Fruit fly (Drosophila melanogaster) whole organism, embryonic: ENCODE measurements around the gene nenya.
A peak's percentile ranks its signal among the peaks of the same experiment; 100 is the strongest.

Experiments
- Atf-2 ChIP-seq: fragments of 200-800 bp; sonication (Bioruptor generic); optimal IDR thresholded peaks from 2 replicates; lab custom pipeline; 2016; ENCODE audit warnings: missing biosample characterization, missing genetic modification characterization
- BtbVII ChIP-seq: fragments of 200-800 bp; sonication (Bioruptor generic); optimal IDR thresholded peaks from 3 replicates; lab custom pipeline; 2017; ENCODE audit warnings: missing biosample characterization, mild to moderate bottlenecking, missing genetic modification characterization
- CG10321 ChIP-seq: fragments of 200-800 bp; sonication (Bioruptor generic); IDR thresholded peaks from 2 replicates; pipeline ENCODE4 v1.3.6; 2022; ENCODE audit warnings: missing biosample characterization, missing genetic modification characterization
- CG11093 ChIP-seq: fragments of 200-800 bp; sonication (Bioruptor generic); IDR thresholded peaks from 3 replicates; pipeline ENCODE4 v1.3.6; 2022; ENCODE audit warnings: missing biosample characterization, missing genetic modification characterization
- CG11247 ChIP-seq: fragments of 200-800 bp; sonication (Bioruptor generic); IDR thresholded peaks from 2 replicates; pipeline ENCODE4 v1.3.6; 2022; ENCODE audit warnings: missing biosample characterization, missing genetic modification characterization
- CG11504 ChIP-seq: fragments of 200-800 bp; sonication (Bioruptor generic); optimal IDR thresholded peaks from 3 replicates; lab custom pipeline; 2019; ENCODE audit warnings: missing biosample characterization, mild to moderate bottlenecking, missing genetic modification characterization, moderate library complexity
- CG11560 ChIP-seq: fragments of 200-800 bp; sonication (Bioruptor generic); IDR thresholded peaks from 3 replicates; pipeline ENCODE4 v1.3.6; 2022; ENCODE audit warnings: missing biosample characterization, missing genetic modification characterization
- CG12071 ChIP-seq: fragments of 200-800 bp; sonication (Bioruptor generic); optimal IDR thresholded peaks from 3 replicates; lab custom pipeline; 2018; ENCODE audit warnings: missing biosample characterization, mild to moderate bottlenecking, missing genetic modification characterization
- CG12299 ChIP-seq: fragments of 200-800 bp; sonication (Bioruptor generic); optimal IDR thresholded peaks from 2 replicates; lab custom pipeline; 2018; ENCODE audit warnings: missing biosample characterization, mild to moderate bottlenecking, missing genetic modification characterization
- CG12769 ChIP-seq: fragments of 200-800 bp; sonication (Bioruptor generic); optimal IDR thresholded peaks from 2 replicates; lab custom pipeline; 2019; ENCODE audit warnings: missing biosample characterization, mild to moderate bottlenecking, missing genetic modification characterization, moderate library complexity
- CG14710 ChIP-seq: fragments of 200-800 bp; sonication (Bioruptor generic); optimal IDR thresholded peaks from 3 replicates; lab custom pipeline; 2019; ENCODE audit warnings: missing biosample characterization, mild to moderate bottlenecking, missing genetic modification characterization, moderate library complexity
- CG1602 ChIP-seq: fragments of 200-800 bp; sonication (Bioruptor generic); optimal IDR thresholded peaks from 3 replicates; lab custom pipeline; 2016; ENCODE audit warnings: missing biosample characterization, missing genetic modification characterization
- CG30431 ChIP-seq: fragments of 200-800 bp; sonication (Bioruptor generic); optimal IDR thresholded peaks from 2 replicates; lab custom pipeline; 2017; ENCODE audit warnings: missing biosample characterization, missing genetic modification characterization
- CG33557 ChIP-seq: fragments of 200-800 bp; sonication (Bioruptor generic); optimal IDR thresholded peaks from 2 replicates; lab custom pipeline; 2019; ENCODE audit warnings: missing biosample characterization, mild to moderate bottlenecking, missing genetic modification characterization, moderate library complexity
- CG34376 ChIP-seq: fragments of 200-800 bp; sonication (Bioruptor generic); optimal IDR thresholded peaks from 2 replicates; lab custom pipeline; 2018; ENCODE audit warnings: missing biosample characterization, mild to moderate bottlenecking, missing genetic modification characterization
- CG4854 ChIP-seq: fragments of 200-800 bp; sonication (Bioruptor generic); optimal IDR thresholded peaks from 2 replicates; lab custom pipeline; 2016; ENCODE audit warnings: missing biosample characterization, missing genetic modification characterization, inconsistent platforms
- CG6175 ChIP-seq: fragments of 200-800 bp; sonication (Bioruptor generic); IDR thresholded peaks from 3 replicates; pipeline ENCODE4 v1.3.6; 2022; ENCODE audit warnings: missing biosample characterization, missing genetic modification characterization
- CG6254 ChIP-seq: fragments of 200-800 bp; sonication (Bioruptor generic); optimal IDR thresholded peaks from 3 replicates; lab custom pipeline; 2017; ENCODE audit warnings: mild to moderate bottlenecking, missing biosample characterization, missing genetic modification reagents, missing genetic modification characterization
- CG6813 ChIP-seq: fragments of 200-800 bp; sonication (Bioruptor generic); optimal IDR thresholded peaks from 2 replicates; lab custom pipeline; 2017; ENCODE audit warnings: missing biosample characterization, missing genetic modification characterization, mild to moderate bottlenecking, moderate library complexity, missing genetic modification reagents
- CG7357 ChIP-seq: fragments of 200-800 bp; sonication (Bioruptor generic); IDR thresholded peaks from 3 replicates; pipeline ENCODE4 v1.3.6; 2022; ENCODE audit warnings: missing biosample characterization, missing genetic modification characterization
- CG8281 ChIP-seq: fragments of 200-800 bp; sonication (Bioruptor generic); optimal IDR thresholded peaks from 2 replicates; lab custom pipeline; 2018; ENCODE audit warnings: missing biosample characterization, mild to moderate bottlenecking, missing genetic modification characterization, moderate library complexity
- D ChIP-seq, 2 experiments: fragments of 200-800 bp in 1 of 2; fragments of >200 bp in 1 of 2; sonication (Bioruptor generic) in 1 of 2; optimal IDR thresholded peaks; 2 replicates in 1 of 2; 3 replicates in 1 of 2; lab custom pipeline; 2017; ENCODE audit warnings: mild to moderate bottlenecking in 1 of 2, missing biosample characterization in 1 of 2, missing genetic modification characterization in 1 of 2, missing genetic modification reagents in 1 of 2
- D19A ChIP-seq: fragments of 200-800 bp; optimal IDR thresholded peaks from 3 replicates; lab custom pipeline; 2019; ENCODE audit warnings: missing biosample characterization, mild to moderate bottlenecking, missing genetic modification characterization, moderate library complexity
- Dek ChIP-seq: fragments of 200-800 bp; sonication (Bioruptor generic); optimal IDR thresholded peaks from 3 replicates; lab custom pipeline; 2019; ENCODE audit warnings: missing biosample characterization, mild to moderate bottlenecking, missing genetic modification characterization, moderate library complexity
- Dip2 ChIP-seq: fragments of 200-800 bp; sonication (Bioruptor generic); IDR thresholded peaks from 2 replicates; pipeline ENCODE4 v1.3.6; 2022; ENCODE audit warnings: missing biosample characterization, missing genetic modification characterization
- Drgx ChIP-seq: fragments of 200-800 bp; sonication (Bioruptor generic); IDR thresholded peaks from 2 replicates; pipeline ENCODE4 v1.3.6; 2022; ENCODE audit warnings: missing biosample characterization, missing genetic modification characterization
- Lpt ChIP-seq: fragments of >200 bp; optimal IDR thresholded peaks from 2 replicates; lab custom pipeline; 2018; ENCODE audit warnings: missing biosample characterization, missing genetic modification characterization
- MBD-R2 ChIP-seq: fragments of 200-800 bp; sonication (Bioruptor generic); IDR thresholded peaks from 2 replicates; pipeline ENCODE4 v1.3.6; 2022; ENCODE audit warnings: missing biosample characterization, missing genetic modification characterization
- Myb ChIP-seq: fragments of 200-800 bp; sonication (Bioruptor generic); optimal IDR thresholded peaks from 2 replicates; lab custom pipeline; 2016; ENCODE audit warnings: missing biosample characterization, missing genetic modification characterization
- NK7.1 ChIP-seq: fragments of 200-800 bp; sonication (Bioruptor generic); optimal IDR thresholded peaks from 3 replicates; lab custom pipeline; 2016; ENCODE audit warnings: missing biosample characterization, missing genetic modification characterization
- Oaz ChIP-seq: fragments of 200-800 bp; sonication (Bioruptor generic); IDR thresholded peaks from 2 replicates; pipeline ENCODE4 v1.3.6; 2022; ENCODE audit warnings: missing biosample characterization, missing genetic modification characterization
- Usf ChIP-seq: fragments of 200-800 bp; sonication (Bioruptor generic); optimal IDR thresholded peaks from 2 replicates; lab custom pipeline; 2017; ENCODE audit warnings: missing genotype, missing biosample characterization, missing genetic modification characterization
- Vsx1 ChIP-seq: fragments of 200-800 bp; sonication (Bioruptor generic); optimal IDR thresholded peaks from 2 replicates; lab custom pipeline; 2017; ENCODE audit warnings: missing biosample characterization, mild to moderate bottlenecking, missing genetic modification characterization, missing genetic modification reagents
- al ChIP-seq: fragments of 200-800 bp; sonication (Bioruptor generic); IDR thresholded peaks from 2 replicates; pipeline ENCODE4 v1.3.6; 2022; ENCODE audit warnings: missing biosample characterization, missing genetic modification characterization
- ase ChIP-seq: fragments of 200-800 bp; sonication (Bioruptor generic); IDR thresholded peaks from 3 replicates; pipeline ENCODE4 v1.3.6; 2022; ENCODE audit warnings: missing biosample characterization, missing genetic modification characterization
- bab2 ChIP-seq: fragments of 200-800 bp; sonication (Bioruptor generic); optimal IDR thresholded peaks from 2 replicates; lab custom pipeline; 2016; ENCODE audit warnings: missing biosample characterization, missing genetic modification characterization
- corto ChIP-seq: fragments of 200-800 bp; sonication (Bioruptor generic); optimal IDR thresholded peaks from 2 replicates; lab custom pipeline; 2016; ENCODE audit warnings: missing biosample characterization, mild to moderate bottlenecking, missing genetic modification characterization, moderate library complexity
- dimm ChIP-seq: fragments of 200-800 bp; sonication (Bioruptor generic); IDR thresholded peaks from 2 replicates; pipeline ENCODE4 v1.3.6; 2022; ENCODE audit warnings: missing biosample characterization, missing genetic modification characterization
- emc ChIP-seq: fragments of 200-800 bp; sonication (Bioruptor generic); optimal IDR thresholded peaks from 2 replicates; lab custom pipeline; 2016; ENCODE audit warnings: missing biosample characterization, missing genetic modification characterization
- eyg ChIP-seq: fragments of 200-800 bp; sonication (Bioruptor generic); optimal IDR thresholded peaks from 3 replicates; lab custom pipeline; 2016; ENCODE audit warnings: missing biosample characterization, missing genetic modification characterization
- insv ChIP-seq, 2 experiments: fragments of 200-800 bp; sonication (Bioruptor generic); optimal IDR thresholded peaks; 3 replicates each; lab custom pipeline; 2016 to 2018; ENCODE audit warnings: missing biosample characterization in 2 of 2, missing genetic modification characterization in 2 of 2
- jing ChIP-seq: fragments of 200-800 bp; sonication (Bioruptor generic); optimal IDR thresholded peaks from 2 replicates; lab custom pipeline; 2018; ENCODE audit warnings: missing biosample characterization, mild to moderate bottlenecking, missing genetic modification characterization
- lbe ChIP-seq: fragments of 200-800 bp; sonication (Bioruptor generic); optimal IDR thresholded peaks from 2 replicates; lab custom pipeline; 2016; ENCODE audit warnings: missing biosample characterization, mild to moderate bottlenecking, missing genetic modification characterization
- nom ChIP-seq: fragments of 200-800 bp; sonication (Bioruptor generic); optimal IDR thresholded peaks from 2 replicates; lab custom pipeline; 2017; ENCODE audit warnings: missing biosample characterization, missing genetic modification characterization, mild to moderate bottlenecking, moderate library complexity, missing genetic modification reagents
- rib ChIP-seq: fragments of 200-800 bp; sonication (Bioruptor generic); IDR thresholded peaks from 2 replicates; pipeline ENCODE4 v1.3.6; 2022; ENCODE audit warnings: missing biosample characterization, missing genetic modification characterization
- stwl ChIP-seq: fragments of 200-800 bp; sonication (Bioruptor generic); optimal IDR thresholded peaks from 3 replicates; lab custom pipeline; 2018; ENCODE audit warnings: missing biosample characterization, mild to moderate bottlenecking, missing genetic modification characterization, moderate library complexity
- sug ChIP-seq: fragments of 200-800 bp; optimal IDR thresholded peaks from 2 replicates; lab custom pipeline; 2019; ENCODE audit warnings: missing biosample characterization, mild to moderate bottlenecking, missing genetic modification characterization, moderate library complexity
- unpg ChIP-seq: fragments of 200-800 bp; sonication (Bioruptor generic); optimal IDR thresholded peaks from 3 replicates; lab custom pipeline; 2018; ENCODE audit warnings: missing biosample characterization, mild to moderate bottlenecking, missing genetic modification characterization, moderate library complexity
- yki ChIP-seq: fragments of >200 bp; optimal IDR thresholded peaks from 3 replicates; lab custom pipeline; 2018
- z ChIP-seq: fragments of 200-800 bp; sonication (Bioruptor generic); IDR thresholded peaks from 3 replicates; pipeline ENCODE4 v1.3.6; 2022; ENCODE audit warnings: missing biosample characterization, missing genetic modification characterization
- zen ChIP-seq: fragments of 200-800 bp; sonication (Bioruptor generic); optimal IDR thresholded peaks from 3 replicates; lab custom pipeline; 2018; ENCODE audit warnings: missing biosample characterization, mild to moderate bottlenecking, missing genetic modification characterization, moderate library complexity

Gene nenya

dm6 chr3R:27946555-27947204 lies 18.7 kb upstream of the nenya start (continued):
- TF ChIP-seq CG11504 (tag; lab: Kevin White, UChicago): no peak
- no peak for TF ChIP-seq z
- TF ChIP-seq dimm: no peak
- TF ChIP-seq Atf-2 (GFP tag; lab: Kevin White, UChicago): no peak
- TF ChIP-seq CG11560 (tag; lab: Robert Waterston, UW): no peak
- TF ChIP-seq CG34376: peak; percentile 36
- peak; percentile 43 for TF ChIP-seq CG6813 (GFP tag; lab: Kevin White, UChicago)
- no peak for TF ChIP-seq insv (GFP tag; optimal IDR thresholded peaks at IDR 0.05; lab: Kevin White, UChicago)
- TF ChIP-seq Drgx (GFP tag; lab: Robert Waterston, UW): no peak
- no peak for TF ChIP-seq BtbVII (GFP tag; lab: Kevin White, UChicago)
- TF ChIP-seq CG7357 (GFP tag; lab: Robert Waterston, UW): no peak
- no peak for TF ChIP-seq Myb
- no peak for TF ChIP-seq CG8281 (tag; lab: Kevin White, UChicago)
- TF ChIP-seq CG12071: no peak
- no peak for TF ChIP-seq CG4854 (GFP tag; lab: Kevin White, UChicago)
- peak; percentile 91 for TF ChIP-seq sug (tag; lab: Kevin White, UChicago)
- TF ChIP-seq CG11093 (GFP tag; lab: Robert Waterston, UW): peak; percentile 10; the same call in 1 of the 3 replicates
- no peak for TF ChIP-seq lbe (GFP tag; lab: Kevin White, UChicago)
- TF ChIP-seq rib (GFP tag; lab: Robert Waterston, UW): no peak
- no peak for TF ChIP-seq D19A (tag; lab: Kevin White, UChicago)
- no peak for TF ChIP-seq jing (GFP tag; lab: Kevin White, UChicago)
- no peak for TF ChIP-seq CG1602 (GFP tag; lab: Kevin White, UChicago)
- no peak for TF ChIP-seq D (optimal IDR thresholded peaks at IDR 0.05; lab: Kevin White, UChicago)
- no peak for TF ChIP-seq D (GFP tag; optimal IDR thresholded peaks at IDR 0.05; lab: Kevin White, UChicago)
- TF ChIP-seq stwl (tag; lab: Kevin White, UChicago): no peak
- TF ChIP-seq CG33557 (GFP tag; lab: Kevin White, UChicago): peak; percentile 77
- TF ChIP-seq CG6254 (GFP tag; lab: Kevin White, UChicago): no peak
- no peak for TF ChIP-seq yki (lab: Kevin White, UChicago)
- no peak for TF ChIP-seq Lpt (GFP tag; lab: Kevin White, UChicago)
- no peak for TF ChIP-seq NK7.1
- TF ChIP-seq Dek (tag; lab: Kevin White, UChicago): no peak
- TF ChIP-seq zen (tag; lab: Kevin White, UChicago): no peak
- TF ChIP-seq Oaz (GFP tag; lab: Robert Waterston, UW): no peak
- TF ChIP-seq CG11247: no peak
- TF ChIP-seq CG14710 (tag; lab: Kevin White, UChicago): peak; percentile 30
- TF ChIP-seq al (GFP tag; lab: Robert Waterston, UW): no peak
- TF ChIP-seq CG6175 (GFP tag; lab: Robert Waterston, UW): no peak
- no peak for TF ChIP-seq MBD-R2 (GFP tag; lab: Robert Waterston, UW)
- no peak for TF ChIP-seq CG12299 (tag; lab: Kevin White, UChicago)
- no peak for TF ChIP-seq corto (GFP tag; lab: Kevin White, UChicago)
- no peak for TF ChIP-seq Dip2 (GFP tag; lab: Robert Waterston, UW)
- no peak for TF ChIP-seq eyg (GFP tag; lab: Kevin White, UChicago)
- no peak for TF ChIP-seq emc (GFP tag; lab: Kevin White, UChicago)
- no peak for TF ChIP-seq nom
- TF ChIP-seq Usf (GFP tag; lab: Kevin White, UChicago): no peak
- TF ChIP-seq ase: no peak
- no peak for TF ChIP-seq Vsx1
- TF ChIP-seq CG10321: no peak
- peak; percentile 8 for TF ChIP-seq unpg (GFP tag; lab: Kevin White, UChicago)
- no peak for TF ChIP-seq bab2
- TF ChIP-seq CG12769: no peak
- TF ChIP-seq CG30431 (GFP tag; lab: Kevin White, UChicago): no peak
